Fruit fly (Drosophila melanogaster): ENCODE measurements around the gene COX4.

The COX4 gene

DNA sequence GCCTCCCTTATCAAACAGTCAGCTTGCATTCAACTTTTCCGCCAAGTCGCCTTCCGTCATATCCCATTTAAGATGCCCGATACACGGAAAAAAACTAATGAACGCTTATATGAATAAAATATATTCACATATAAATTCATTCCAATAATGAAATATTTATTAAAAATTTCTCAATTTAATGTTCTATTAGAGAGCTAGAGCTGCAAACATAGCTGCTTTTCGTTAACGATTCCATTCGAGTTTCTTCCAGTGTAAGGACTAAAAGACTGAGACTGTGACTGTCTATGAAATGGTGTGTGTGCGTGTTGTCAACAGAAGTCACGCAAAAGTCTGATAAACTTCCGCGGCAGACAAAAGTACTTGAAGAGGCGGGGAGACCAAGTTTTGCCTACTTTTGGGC lies 28.4 kb upstream of the COX4 start (continued):
- TF ChIP-seq CG13775 (GFP tag; optimal IDR thresholded peaks at IDR 0.05) = peak; percentile 38
- 0 out of 2 replicates have a peak, but pooled peaks have one; percentile 24 for TF ChIP-seq E2f2 (GFP tag; IDR thresholded peaks at IDR 0.05)
- peak; percentile 48 for TF ChIP-seq Xbp1 (GFP tag; optimal IDR thresholded peaks at IDR 0.05)
- peak; percentile 48; the same call in 1 of the 2 replicates for TF ChIP-seq Xrp1 (GFP tag; IDR thresholded peaks at IDR 0.05)
- TF ChIP-seq H2.0 (GFP tag; IDR thresholded peaks at IDR 0.05) = no peak
- TF ChIP-seq gfzf (GFP tag; optimal IDR thresholded peaks at IDR 0.05) = no peak
- peak; percentile 83 for TF ChIP-seq lab (GFP tag; optimal IDR thresholded peaks at IDR 0.05)
- peak; percentile 20 for TF ChIP-seq CG10654 (GFP tag; optimal IDR thresholded peaks at IDR 0.05)
- TF ChIP-seq MBD-R2 (GFP tag; IDR thresholded peaks at IDR 0.05) = peak; percentile 13; the same call in 1 of the 2 replicates
- TF ChIP-seq CG4424 (GFP tag; optimal IDR thresholded peaks at IDR 0.05) = peak; percentile 28
- TF ChIP-seq CG6854 (GFP tag; optimal IDR thresholded peaks at IDR 0.05) = peak; percentile 30
- TF ChIP-seq Atf6 (GFP tag; IDR thresholded peaks at IDR 0.05) = peak; percentile 48; the same call in 1 of the 2 replicates
- TF ChIP-seq CG6765 (GFP tag; optimal IDR thresholded peaks at IDR 0.05) = peak; percentile 7
- TF ChIP-seq CG1233 (GFP tag; optimal IDR thresholded peaks at IDR 0.05) = peak; percentile 24
- no peak for TF ChIP-seq CG4328 (GFP tag; optimal IDR thresholded peaks at IDR 0.05)
- TF ChIP-seq CG12391 (tag; optimal IDR thresholded peaks at IDR 0.05) = peak; percentile 53
- TF ChIP-seq croc (GFP tag; conservative IDR thresholded peaks at IDR 0.05) = no peak
- TF ChIP-seq Dfd (GFP tag; optimal IDR thresholded peaks at IDR 0.05) = no peak
- no peak for TF ChIP-seq lbe (GFP tag; optimal IDR thresholded peaks at IDR 0.05)
- peak; percentile 47 for TF ChIP-seq CG2120 (GFP tag; optimal IDR thresholded peaks at IDR 0.05)
- peak; percentile 15 for TF ChIP-seq CG16815 (GFP tag; optimal IDR thresholded peaks at IDR 0.05)
- peak in 1 of 2 experiments; percentile 69 for TF ChIP-seq Hr51 (GFP tag; optimal IDR thresholded peaks at IDR 0.05)
- peak; percentile 34 for TF ChIP-seq CG10147 (GFP tag; optimal IDR thresholded peaks at IDR 0.05)
- TF ChIP-seq NfI (GFP tag; optimal IDR thresholded peaks at IDR 0.05) = peak; percentile 42
- TF ChIP-seq CG18599 (GFP tag; optimal IDR thresholded peaks at IDR 0.05) = peak; percentile 82
- TF ChIP-seq kah (GFP tag; optimal IDR thresholded peaks at IDR 0.05) = peak; percentile 3
- TF ChIP-seq CG30403 (GFP tag; optimal IDR thresholded peaks at IDR 0.05) = peak; percentile 57
- peak in 1 of 2 experiments; percentile 54 for TF ChIP-seq bsh (GFP tag; optimal IDR thresholded peaks at IDR 0.05)
- no peak for TF ChIP-seq ash1 (GFP tag; optimal IDR thresholded peaks at IDR 0.05)
- TF ChIP-seq emc (GFP tag; optimal IDR thresholded peaks at IDR 0.05) = no peak
- TF ChIP-seq ttk (GFP tag; IDR thresholded peaks at IDR 0.05) = no peak
- TF ChIP-seq CG15601 (tag; optimal IDR thresholded peaks at IDR 0.05) = peak; percentile 4
- TF ChIP-seq CG8388 (GFP tag; optimal IDR thresholded peaks at IDR 0.05) = peak; percentile 15
- TF ChIP-seq CG2199 (GFP tag; IDR thresholded peaks at IDR 0.05) = no peak
- TF ChIP-seq pan (optimal IDR thresholded peaks at IDR 0.05) = no peak
- peak in 1 of 2 experiments; percentile 48 for TF ChIP-seq pan (GFP tag; optimal IDR thresholded peaks at IDR 0.05 in 1 of 2, IDR thresholded peaks at IDR 0.05 in 1 of 2)
- no peak for TF ChIP-seq sima (GFP tag; optimal IDR thresholded peaks at IDR 0.05)
- TF ChIP-seq Jarid2 (GFP tag; optimal IDR thresholded peaks at IDR 0.05) = peak; percentile 1
- 0 out of 2 replicates have a peak, but pooled peaks have one; percentile 18 for TF ChIP-seq CG7372 (GFP tag; IDR thresholded peaks at IDR 0.05)
- no peak for TF ChIP-seq MTF-1 (GFP tag; optimal IDR thresholded peaks at IDR 0.05; ENCODE audit: borderline replicate concordance)
- peak; percentile 62 for TF ChIP-seq dysf (GFP tag; IDR thresholded peaks at IDR 0.05)
- peak; percentile 66 for TF ChIP-seq CG3281 (GFP tag; optimal IDR thresholded peaks at IDR 0.05)
- TF ChIP-seq CG10565 (GFP tag; optimal IDR thresholded peaks at IDR 0.05) = no peak
- TF ChIP-seq CG1602 (GFP tag; optimal IDR thresholded peaks at IDR 0.05) = peak; percentile 21
- TF ChIP-seq Dp (GFP tag; optimal IDR thresholded peaks at IDR 0.05) = no peak
- TF ChIP-seq hkb (optimal IDR thresholded peaks at IDR 0.05) = no peak
- TF ChIP-seq hkb (GFP tag; IDR thresholded peaks at IDR 0.05) = peak; percentile 71
- TF ChIP-seq kni (GFP tag; optimal IDR thresholded peaks at IDR 0.05) = no peak
- peak; percentile 61; the same call in 1 of the 2 replicates for TF ChIP-seq chm (GFP tag; IDR thresholded peaks at IDR 0.05)
- no peak for TF ChIP-seq CG1647 (GFP tag; optimal IDR thresholded peaks at IDR 0.05)
